Worm (Caenorhabditis elegans) whole organism, L2 larva: ENCODE results near the gene T21E8.4.

ENCODE experiments used
- F13H6.1 ChIP-seq: sonication (generic microtip); optimal IDR thresholded peaks from 2 replicates; lab custom pipeline; 2016; ENCODE audit warnings: missing genetic modification characterization, missing compliant biosample characterization
- egl-27 ChIP-seq: sonication (generic microtip); optimal IDR thresholded peaks from 3 replicates; lab custom pipeline; 2017; ENCODE audit warnings: missing biosample characterization, missing genetic modification reagents, missing genetic modification characterization
- mdl-1 ChIP-seq, 2 experiments: fragments of 150-350 bp in 1 of 2; sonication (generic microtip) in 1 of 2; optimal IDR thresholded peaks; 2 replicates each; lab custom pipeline; 2017; ENCODE audit warnings: missing biosample characterization in 2 of 2, missing genetic modification characterization in 2 of 2
- nhr-12 ChIP-seq: fragments of 150-350 bp; optimal IDR thresholded peaks from 2 replicates; lab custom pipeline; 2014; ENCODE audit warnings: missing biosample characterization, missing genetic modification characterization
- nhr-25 ChIP-seq: fragments of 150-350 bp; sonication (generic microtip); optimal IDR thresholded peaks from 3 replicates; lab custom pipeline; 2014; ENCODE audit warnings: missing biosample characterization, missing genetic modification characterization
- ztf-11 ChIP-seq: sonication (generic microtip); optimal IDR thresholded peaks from 2 replicates; lab custom pipeline; 2017; ENCODE audit warnings: missing biosample characterization, missing genetic modification characterization

DNA sequence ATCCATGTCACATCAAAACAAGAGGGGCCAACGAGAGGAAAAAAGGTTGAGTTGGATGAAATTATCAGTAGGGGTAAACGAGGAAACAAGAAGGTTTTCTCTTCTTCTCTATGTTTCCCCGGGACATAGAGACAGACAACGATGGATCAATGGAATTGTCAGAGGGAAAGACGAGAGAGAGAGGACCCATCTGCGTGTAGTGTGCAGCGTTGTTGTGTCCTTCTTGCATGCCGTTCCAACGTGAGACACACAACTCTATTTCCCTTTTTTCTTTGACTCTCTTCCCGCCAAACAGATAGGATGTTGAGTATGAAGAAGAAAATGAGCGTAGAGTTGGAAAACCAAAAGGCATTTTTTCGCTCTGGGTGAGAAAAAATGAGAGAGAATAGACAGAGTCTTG is 20.3 kb downstream of the T21E8.4 start:
- TF ChIP-seq nhr-25 (tag; lab: Kevin White, UChicago) (peak; percentile 9), nhr-12 (tag; lab: Kevin White, UChicago) (no peak), mdl-1 (tag; optimal IDR thresholded peaks at IDR 0.05; lab: Kevin White, UChicago) (peak; percentile 15 to 70), ztf-11 (tag; lab: Kevin White, UChicago) (no peak), egl-27 (tag; lab: Kevin White, UChicago) (peak; percentile 41), F13H6.1 (peak; percentile 80)
